Fruit fly (Drosophila melanogaster) whole organism, prepupa: Measurements from ENCODE around the gene Teh4.
A peak's percentile ranks its signal among the peaks of the same experiment; 100 is the strongest.

ENCODE experiments used
- Blimp-1 ChIP-seq: fragments of 200-800 bp; sonication (Bioruptor generic); optimal IDR thresholded peaks from 3 replicates; lab custom pipeline; 2017; ENCODE audit warnings: missing biosample characterization, missing genetic modification characterization, mild to moderate bottlenecking, moderate library complexity, missing genetic modification reagents
- CG10631 ChIP-seq: fragments of 200-800 bp; sonication (Bioruptor generic); optimal IDR thresholded peaks from 2 replicates; lab custom pipeline; 2016; ENCODE audit warnings: missing biosample characterization, missing genetic modification characterization
- CG11762 ChIP-seq: fragments of 200-800 bp; sonication (Bioruptor generic); optimal IDR thresholded peaks from 3 replicates; lab custom pipeline; 2016; ENCODE audit warnings: missing biosample characterization, missing genetic modification characterization; ENCODE audit not compliant: insufficient read depth
- CG11902 ChIP-seq: fragments of 200-800 bp; sonication (Bioruptor generic); optimal IDR thresholded peaks from 3 replicates; lab custom pipeline; 2016; ENCODE audit warnings: missing biosample characterization, missing genetic modification characterization
- CG15336 ChIP-seq: fragments of 200-800 bp; sonication (Bioruptor generic); IDR thresholded peaks from 2 replicates; pipeline ENCODE4 v1.3.6; 2022; ENCODE audit warnings: missing biosample characterization, missing genetic modification characterization
- CG1621 ChIP-seq: fragments of 200-800 bp; sonication (Bioruptor generic); optimal IDR thresholded peaks from 3 replicates; lab custom pipeline; 2018; ENCODE audit warnings: missing biosample characterization, mild to moderate bottlenecking, missing genetic modification characterization
- CG16779 ChIP-seq: fragments of 200-800 bp; sonication (Bioruptor generic); optimal IDR thresholded peaks from 3 replicates; lab custom pipeline; 2017; ENCODE audit warnings: missing biosample characterization, mild to moderate bottlenecking, missing genetic modification characterization
- CG3032 ChIP-seq: fragments of 200-800 bp; optimal IDR thresholded peaks from 2 replicates; lab custom pipeline; 2019; ENCODE audit warnings: missing biosample characterization, mild to moderate bottlenecking, missing genetic modification characterization, moderate library complexity
- CG31627 ChIP-seq: fragments of 200-800 bp; sonication (Bioruptor generic); optimal IDR thresholded peaks from 3 replicates; lab custom pipeline; 2016; ENCODE audit warnings: missing biosample characterization, missing genetic modification characterization
- CG32006 ChIP-seq: fragments of 200-800 bp; sonication (Bioruptor generic); optimal IDR thresholded peaks from 3 replicates; lab custom pipeline; 2017; ENCODE audit warnings: missing biosample characterization, mild to moderate bottlenecking, missing genetic modification characterization
- CG34406 ChIP-seq: fragments of 200-800 bp; sonication (Bioruptor generic); optimal IDR thresholded peaks from 3 replicates; lab custom pipeline; 2016; ENCODE audit warnings: missing biosample characterization, missing genetic modification characterization
- CG3919 ChIP-seq: fragments of 200-800 bp; sonication (Bioruptor generic); optimal IDR thresholded peaks from 3 replicates; lab custom pipeline; 2016; ENCODE audit warnings: missing biosample characterization, missing genetic modification characterization
- CG6792 ChIP-seq: fragments of 200-800 bp; sonication (Bioruptor generic); optimal IDR thresholded peaks from 3 replicates; lab custom pipeline; 2016; ENCODE audit warnings: missing biosample characterization, missing genetic modification characterization
- CG6808 ChIP-seq: fragments of 200-800 bp; sonication (Bioruptor generic); optimal IDR thresholded peaks from 3 replicates; lab custom pipeline; 2017; ENCODE audit warnings: missing biosample characterization, missing genetic modification characterization, mild to moderate bottlenecking, moderate library complexity, missing genetic modification reagents
- CG7368 ChIP-seq: fragments of 200-800 bp; sonication (Bioruptor generic); optimal IDR thresholded peaks from 3 replicates; lab custom pipeline; 2016; ENCODE audit warnings: missing biosample characterization, missing genetic modification characterization
- CG8119 ChIP-seq: fragments of 200-800 bp; sonication (Bioruptor generic); IDR thresholded peaks from 3 replicates; pipeline ENCODE4 v1.3.6; 2022; ENCODE audit warnings: missing biosample characterization, missing genetic modification characterization
- CG8319 ChIP-seq: fragments of 200-800 bp; sonication (Bioruptor generic); optimal IDR thresholded peaks from 3 replicates; lab custom pipeline; 2016; ENCODE audit warnings: missing biosample characterization, missing genetic modification characterization
- CG8632 ChIP-seq: fragments of 200-800 bp; sonication (Bioruptor generic); optimal IDR thresholded peaks from 3 replicates; lab custom pipeline; 2016; ENCODE audit warnings: missing biosample characterization, missing genetic modification characterization
- CG9139 ChIP-seq: fragments of 200-800 bp; sonication (Bioruptor generic); optimal IDR thresholded peaks from 3 replicates; lab custom pipeline; 2017; ENCODE audit warnings: missing biosample characterization, mild to moderate bottlenecking, missing genetic modification characterization
- Eip75B ChIP-seq: fragments of 200-800 bp; sonication (Bioruptor generic); optimal IDR thresholded peaks from 3 replicates; lab custom pipeline; 2016; ENCODE audit warnings: missing biosample characterization, missing genetic modification characterization
- Eip78C ChIP-seq: fragments of 200-800 bp; sonication (Bioruptor generic); peaks from one replicate; lab custom pipeline; 2016; ENCODE audit warnings: missing biosample characterization, missing genetic modification characterization
- Eip93F ChIP-seq: fragments of 200-800 bp; sonication (Bioruptor generic); optimal IDR thresholded peaks from 2 replicates; lab custom pipeline; 2016; ENCODE audit warnings: missing biosample characterization, mild to moderate bottlenecking, missing genetic modification characterization
- Ets96B ChIP-seq: fragments of 200-800 bp; optimal IDR thresholded peaks from 2 replicates; lab custom pipeline; 2019; ENCODE audit warnings: missing biosample characterization, mild to moderate bottlenecking, missing genetic modification characterization, moderate library complexity
- Gug ChIP-seq: fragments of 200-800 bp; sonication (Bioruptor generic); IDR thresholded peaks from 2 replicates; pipeline ENCODE4 v1.3.6; 2022; ENCODE audit warnings: missing biosample characterization, missing genetic modification characterization
- Hr39 ChIP-seq: fragments of 200-800 bp; sonication (Bioruptor generic); optimal IDR thresholded peaks from 2 replicates; lab custom pipeline; 2016; ENCODE audit warnings: missing biosample characterization, missing genetic modification characterization
- Hr4 ChIP-seq: fragments of 200-800 bp; sonication (Bioruptor generic); optimal IDR thresholded peaks from 3 replicates; lab custom pipeline; 2016; ENCODE audit warnings: missing biosample characterization, missing genetic modification characterization
- OdsH ChIP-seq: fragments of 200-800 bp; sonication (Bioruptor generic); optimal IDR thresholded peaks from 3 replicates; lab custom pipeline; 2016; ENCODE audit warnings: missing biosample characterization, missing genetic modification characterization
- Smox ChIP-seq: fragments of 200-800 bp; sonication (Bioruptor generic); optimal IDR thresholded peaks from 3 replicates; lab custom pipeline; 2016; ENCODE audit warnings: missing biosample characterization, missing genetic modification characterization
- Sox102F ChIP-seq: fragments of 200-800 bp; sonication (Bioruptor generic); optimal IDR thresholded peaks from 2 replicates; lab custom pipeline; 2016; ENCODE audit warnings: missing biosample characterization, mild to moderate bottlenecking, missing genetic modification characterization
- Sox14 ChIP-seq: fragments of 200-800 bp; sonication (Bioruptor generic); optimal IDR thresholded peaks from 3 replicates; lab custom pipeline; 2016; ENCODE audit warnings: missing biosample characterization, missing genetic modification characterization
- Sox15 ChIP-seq: fragments of 200-800 bp; sonication (Bioruptor generic); optimal IDR thresholded peaks from 3 replicates; lab custom pipeline; 2016; ENCODE audit warnings: missing biosample characterization, missing genetic modification characterization
- acj6 ChIP-seq: fragments of 200-800 bp; sonication (Bioruptor generic); optimal IDR thresholded peaks from 3 replicates; lab custom pipeline; 2016; ENCODE audit warnings: missing biosample characterization, missing genetic modification characterization
- dac ChIP-seq: fragments of 200-800 bp; sonication (Bioruptor generic); optimal IDR thresholded peaks from 2 replicates; lab custom pipeline; 2017; ENCODE audit warnings: missing biosample characterization, mild to moderate bottlenecking, missing genetic modification characterization
- dsx ChIP-seq: fragments of 200-800 bp; optimal IDR thresholded peaks from 3 replicates; lab custom pipeline; 2019; ENCODE audit warnings: missing biosample characterization, mild to moderate bottlenecking, missing genetic modification characterization, moderate library complexity; ENCODE audit not compliant: poor library complexity, severe bottlenecking
- eg ChIP-seq: fragments of 200-800 bp; sonication (Bioruptor generic); IDR thresholded peaks from 3 replicates; pipeline ENCODE4 v1.3.6; 2022; ENCODE audit warnings: missing biosample characterization, missing genetic modification characterization
- fd59A ChIP-seq: fragments of 200-800 bp; sonication (Bioruptor generic); optimal IDR thresholded peaks from 2 replicates; lab custom pipeline; 2017; ENCODE audit warnings: missing biosample characterization, mild to moderate bottlenecking, missing genetic modification characterization, missing genetic modification reagents
- fd85E ChIP-seq: fragments of 200-800 bp; sonication (Bioruptor generic); optimal IDR thresholded peaks from 3 replicates; lab custom pipeline; 2016; ENCODE audit warnings: missing biosample characterization, missing genetic modification characterization
- lz ChIP-seq: fragments of 200-800 bp; sonication (Bioruptor generic); optimal IDR thresholded peaks from 3 replicates; lab custom pipeline; 2016; ENCODE audit warnings: missing biosample characterization, missing genetic modification characterization
- net ChIP-seq: fragments of 200-800 bp; sonication (Bioruptor generic); optimal IDR thresholded peaks from 3 replicates; lab custom pipeline; 2016; ENCODE audit warnings: missing biosample characterization, missing genetic modification characterization
- pdm3 ChIP-seq: fragments of 200-800 bp; sonication (Bioruptor generic); optimal IDR thresholded peaks from 3 replicates; lab custom pipeline; 2016; ENCODE audit warnings: missing biosample characterization, missing genetic modification characterization
- salr ChIP-seq, 2 experiments: fragments of 200-800 bp; sonication (Bioruptor generic); optimal IDR thresholded peaks; 3 replicates each; lab custom pipeline; 2016 to 2018; ENCODE audit warnings: missing biosample characterization in 2 of 2, missing genetic modification characterization in 2 of 2, mild to moderate bottlenecking in 1 of 2
- ss ChIP-seq, 2 experiments: fragments of 200-800 bp; sonication (Bioruptor generic); optimal IDR thresholded peaks; 2 replicates in 1 of 2; 3 replicates in 1 of 2; lab custom pipeline; 2017 to 2018; ENCODE audit warnings: mild to moderate bottlenecking in 2 of 2, missing biosample characterization in 2 of 2, missing genetic modification characterization in 2 of 2, moderate library complexity in 1 of 2
- topi ChIP-seq: fragments of 200-800 bp; sonication (Bioruptor generic); optimal IDR thresholded peaks from 3 replicates; lab custom pipeline; 2016; ENCODE audit warnings: missing biosample characterization, missing genetic modification characterization

The Teh4 gene

dm6 chr3L:4185259-4185658 lies 7.2 kb upstream of the Teh4 start:
- TF ChIP-seq CG7368 (GFP tag; lab: Kevin White, UChicago) (no peak), CG16779 (tag; lab: Kevin White, UChicago) (peak; percentile 6), Sox102F (GFP tag; lab: Kevin White, UChicago) (no peak)

dm6 chr3L:4184563-4184962 lies 6.5 kb upstream of the Teh4 start, which contains the start of gene Teh3:
Gene Teh3, minus strand, starts transcription at chr3L:4184663.
- TF ChIP-seq ss (GFP tag; optimal IDR thresholded peaks at IDR 0.05; lab: Kevin White, UChicago) (no peak), Smox (GFP tag; lab: Kevin White, UChicago) (no peak), CG8632 (GFP tag; lab: Kevin White, UChicago) (no peak), CG3032 (tag; lab: Kevin White, UChicago) (no peak), CG31627 (GFP tag; lab: Kevin White, UChicago) (no peak), salr (GFP tag; optimal IDR thresholded peaks at IDR 0.05; lab: Kevin White, UChicago) (no peak), eg (GFP tag; lab: Robert Waterston, UW) (no peak), CG15336 (no peak), Sox102F (GFP tag; lab: Kevin White, UChicago) (no peak), CG1621 (tag; lab: Kevin White, UChicago) (no peak), CG9139 (GFP tag; lab: Kevin White, UChicago) (no peak), acj6 (GFP tag; lab: Kevin White, UChicago) (no peak), Blimp-1 (GFP tag; lab: Kevin White, UChicago) (no peak), OdsH (GFP tag; lab: Kevin White, UChicago) (no peak), topi (GFP tag; lab: Kevin White, UChicago) (no peak), Hr39 (no peak), Sox15 (GFP tag; lab: Kevin White, UChicago) (no peak), CG34406 (GFP tag; lab: Kevin White, UChicago) (no peak), CG8319 (GFP tag; lab: Kevin White, UChicago) (no peak)

DNA sequence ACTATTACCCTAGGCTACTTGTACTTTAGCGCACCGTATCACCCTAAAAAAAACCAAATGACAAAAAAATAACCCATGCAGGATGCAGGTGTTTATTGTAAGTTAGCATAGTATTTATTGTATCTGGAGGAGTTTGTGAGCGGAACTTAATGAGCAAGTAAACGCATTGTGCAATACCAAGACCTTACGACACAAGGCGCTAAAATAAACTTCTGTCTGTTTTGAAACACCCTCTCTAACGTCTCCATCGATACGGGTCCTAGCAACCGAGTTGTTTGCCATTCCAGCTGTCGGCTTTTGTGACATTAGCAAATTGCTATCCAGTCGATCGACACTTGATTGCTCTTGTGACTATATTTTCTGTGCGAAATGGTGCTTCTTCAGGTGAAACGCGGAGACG lies 4.5 kb downstream of the Teh4 start, which contains the start of gene CG18675:
CG18675 (plus strand) TSS at position 301 of the 400 bp plus-strand sequence.
- TF ChIP-seq fd59A (GFP tag; lab: Kevin White, UChicago) (no peak), Eip78C (GFP tag; lab: Kevin White, UChicago) (no peak), CG10631 (GFP tag; lab: Kevin White, UChicago) (no peak), fd85E (GFP tag; lab: Kevin White, UChicago) (no peak), CG32006 (GFP tag; lab: Kevin White, UChicago) (no peak), salr (GFP tag; optimal IDR thresholded peaks at IDR 0.05; lab: Kevin White, UChicago) (no peak), CG8119 (GFP tag; lab: Robert Waterston, UW) (no peak), CG1621 (tag; lab: Kevin White, UChicago) (no peak), CG3919 (GFP tag; lab: Kevin White, UChicago) (no peak), pdm3 (no peak), topi (GFP tag; lab: Kevin White, UChicago) (no peak), CG15336 (no peak), Sox14 (GFP tag; lab: Kevin White, UChicago) (no peak), dsx (no peak), dac (GFP tag; lab: Kevin White, UChicago) (no peak), CG9139 (GFP tag; lab: Kevin White, UChicago) (no peak), ss (GFP tag; optimal IDR thresholded peaks at IDR 0.05; lab: Kevin White, UChicago) (no peak), CG6792 (GFP tag; lab: Kevin White, UChicago) (no peak), Sox15 (GFP tag; lab: Kevin White, UChicago) (no peak)

- TF ChIP-seq CG7368 (GFP tag; lab: Kevin White, UChicago) (no peak), CG3032 (tag; lab: Kevin White, UChicago) (peak; percentile 47), dsx (peak; percentile 76), Eip75B (no peak), CG8119 (GFP tag; lab: Robert Waterston, UW) (no peak), CG11762 (GFP tag; lab: Kevin White, UChicago) (no peak), Gug (0 out of 2 replicates have a peak, but pooled peaks have one; percentile 9), lz (GFP tag; lab: Kevin White, UChicago) (no peak), Hr4 (GFP tag; lab: Kevin White, UChicago) (no peak), Hr39 (peak; percentile 4), Ets96B (peak; percentile 38), CG8632 (GFP tag; lab: Kevin White, UChicago) (no peak), CG6808 (GFP tag; lab: Kevin White, UChicago) (no peak), Eip93F (GFP tag; lab: Kevin White, UChicago) (no peak), CG11902 (GFP tag; lab: Kevin White, UChicago) (no peak), net (GFP tag; lab: Kevin White, UChicago) (peak; percentile 13), Sox14 (GFP tag; lab: Kevin White, UChicago) (peak; percentile 18), CG8319 (GFP tag; lab: Kevin White, UChicago) (no peak), CG1621 (tag; lab: Kevin White, UChicago) (no peak)
These were observed 8.0 kb downstream of the Teh4 start, which contains the start of gene Ero1L for dm6 chr3L:4169957-4170651. Gene Ero1L, plus strand, starts transcription at chr3L:4170404.
